Worm (Caenorhabditis elegans) whole organism, L3 larva: ENCODE data around the gene C47G2.4.
A peak's percentile ranks its signal among the peaks of the same experiment; 100 is the strongest.

Source experiments
- R02D3.7 ChIP-seq: fragments of 150-350 bp; optimal IDR thresholded peaks from 2 replicates; lab custom pipeline; 2014; ENCODE audit warnings: missing biosample characterization, missing genetic modification characterization
- ZK546.5 ChIP-seq: sonication (generic microtip); optimal IDR thresholded peaks from 2 replicates; lab custom pipeline; 2017; ENCODE audit warnings: missing biosample characterization, missing genetic modification characterization
- aly-2 ChIP-seq: fragments of 150-350 bp; optimal IDR thresholded peaks from 2 replicates; lab custom pipeline; 2014; ENCODE audit warnings: missing biosample characterization, missing genetic modification characterization
- ama-1 ChIP-seq: fragments of 150-350 bp; optimal IDR thresholded peaks from 2 replicates; lab custom pipeline; 2018
- ceh-16 ChIP-seq: sonication (generic microtip); optimal IDR thresholded peaks from 2 replicates; lab custom pipeline; 2017; ENCODE audit warnings: missing biosample characterization, missing genetic modification characterization
- ceh-28 ChIP-seq: fragments of 150-350 bp; optimal IDR thresholded peaks from 2 replicates; lab custom pipeline; 2014; ENCODE audit warnings: missing biosample characterization, missing genetic modification reagents, missing genetic modification characterization
- ceh-9 ChIP-seq: sonication (generic microtip); optimal IDR thresholded peaks from 2 replicates; lab custom pipeline; 2018; ENCODE audit warnings: missing biosample characterization, missing genetic modification characterization
- egl-27 ChIP-seq: sonication (generic microtip); optimal IDR thresholded peaks from 4 replicates; lab custom pipeline; 2017; ENCODE audit warnings: missing biosample characterization, missing genetic modification reagents, missing genetic modification characterization
- elt-1 ChIP-seq: fragments of 150-350 bp; optimal IDR thresholded peaks from 2 replicates; lab custom pipeline; 2014; ENCODE audit warnings: missing biosample characterization, missing genetic modification characterization
- elt-2 ChIP-seq: sonication (generic microtip); optimal IDR thresholded peaks from 2 replicates; lab custom pipeline; 2016; ENCODE audit warnings: missing genetic modification reagents, mild to moderate bottlenecking, missing genetic modification characterization, missing compliant biosample characterization
- fkh-10 ChIP-seq: sonication (generic microtip); optimal IDR thresholded peaks from 2 replicates; lab custom pipeline; 2017; ENCODE audit warnings: missing biosample characterization, missing genetic modification reagents, missing genetic modification characterization
- fkh-2 ChIP-seq: fragments of 150-350 bp; optimal IDR thresholded peaks from 2 replicates; lab custom pipeline; 2014; ENCODE audit warnings: missing biosample characterization, missing genetic modification reagents, missing genetic modification characterization
- hmg-11 ChIP-seq: sonication (generic microtip); optimal IDR thresholded peaks from 2 replicates; lab custom pipeline; 2016; ENCODE audit warnings: missing genetic modification characterization, missing compliant biosample characterization
- jun-1 ChIP-seq: fragments of 150-350 bp; optimal IDR thresholded peaks from 2 replicates; lab custom pipeline; 2014; ENCODE audit warnings: missing biosample characterization, missing genetic modification reagents, missing genetic modification characterization
- lin-15B ChIP-seq: fragments of 150-350 bp; optimal IDR thresholded peaks from 2 replicates; lab custom pipeline; 2014; ENCODE audit warnings: missing biosample characterization, missing genetic modification characterization
- lin-39 ChIP-seq: fragments of 150-350 bp; optimal IDR thresholded peaks from 2 replicates; lab custom pipeline; 2018; ENCODE audit warnings: missing biosample characterization, missing genetic modification reagents, missing genetic modification characterization
- lsy-12 ChIP-seq: sonication (generic microtip); optimal IDR thresholded peaks from 2 replicates; lab custom pipeline; 2016; ENCODE audit warnings: mild to moderate bottlenecking, missing genetic modification characterization, missing compliant biosample characterization
- mdl-1 ChIP-seq: fragments of 150-350 bp; optimal IDR thresholded peaks from 2 replicates; lab custom pipeline; 2014; ENCODE audit warnings: missing biosample characterization, missing genetic modification characterization
- nfya-1 ChIP-seq: sonication (generic microtip); optimal IDR thresholded peaks from 2 replicates; lab custom pipeline; 2017; ENCODE audit warnings: missing genetic modification characterization, mild to moderate bottlenecking, missing compliant biosample characterization, antibody characterized with exemption, moderate library complexity; ENCODE audit not compliant: insufficient read depth
- nhr-11 ChIP-seq: fragments of 150-350 bp; optimal IDR thresholded peaks from 2 replicates; lab custom pipeline; 2014; ENCODE audit warnings: missing biosample characterization, missing genetic modification characterization
- nhr-12 ChIP-seq: fragments of 150-350 bp; optimal IDR thresholded peaks from 2 replicates; lab custom pipeline; 2014; ENCODE audit warnings: missing biosample characterization, missing genetic modification characterization
- nhr-237 ChIP-seq: fragments of 150-350 bp; optimal IDR thresholded peaks from 2 replicates; lab custom pipeline; 2014; ENCODE audit warnings: missing biosample characterization, missing genetic modification characterization
- nhr-25 ChIP-seq: sonication (generic microtip); optimal IDR thresholded peaks from 2 replicates; lab custom pipeline; 2017; ENCODE audit warnings: missing biosample characterization, missing genetic modification characterization
- nhr-43 ChIP-seq: sonication (generic microtip); optimal IDR thresholded peaks from 2 replicates; lab custom pipeline; 2016; ENCODE audit warnings: mild to moderate bottlenecking, missing genetic modification characterization, missing compliant biosample characterization; ENCODE audit not compliant: poor library complexity, severe bottlenecking
- nhr-67 ChIP-seq: fragments of 150-350 bp; optimal IDR thresholded peaks from 2 replicates; lab custom pipeline; 2014; ENCODE audit warnings: missing biosample characterization, missing genetic modification characterization
- pqm-1 ChIP-seq: fragments of 150-350 bp; optimal IDR thresholded peaks from 2 replicates; lab custom pipeline; 2017; ENCODE audit warnings: missing biosample characterization, missing genetic modification characterization, inconsistent platforms
- sea-2 ChIP-seq: fragments of 150-350 bp; sonication (generic microtip); optimal IDR thresholded peaks from 4 replicates; lab custom pipeline; 2014; ENCODE audit warnings: missing biosample characterization, missing genetic modification reagents, missing genetic modification characterization
- skn-1 ChIP-seq: fragments of 150-350 bp; optimal IDR thresholded peaks from 2 replicates; lab custom pipeline; 2014; ENCODE audit warnings: missing biosample characterization, missing genetic modification characterization
- snpc-4 ChIP-seq: fragments of 150-350 bp; optimal IDR thresholded peaks from 2 replicates; lab custom pipeline; 2014; ENCODE audit warnings: missing biosample characterization, missing genetic modification characterization
- tbx-2 ChIP-seq: sonication (generic microtip); optimal IDR thresholded peaks from 2 replicates; lab custom pipeline; 2016; ENCODE audit warnings: mild to moderate bottlenecking, missing genetic modification characterization, missing compliant biosample characterization
- unc-39 ChIP-seq: sonication (generic microtip); optimal IDR thresholded peaks from 4 replicates; lab custom pipeline; 2017; ENCODE audit warnings: missing biosample characterization, missing genetic modification characterization
- unc-62 ChIP-seq: fragments of 150-350 bp; sonication (generic microtip); optimal IDR thresholded peaks from 4 replicates; lab custom pipeline; 2014; ENCODE audit warnings: missing biosample characterization, missing genetic modification reagents, missing genetic modification characterization
- zag-1 ChIP-seq: fragments of 150-350 bp; optimal IDR thresholded peaks from 2 replicates; lab custom pipeline; 2014; ENCODE audit warnings: missing biosample characterization, missing genetic modification characterization
- ztf-11 ChIP-seq: fragments of 150-350 bp; optimal IDR thresholded peaks from 2 replicates; lab custom pipeline; 2014; ENCODE audit warnings: missing biosample characterization, missing genetic modification characterization

The C47G2.4 gene

ce11 chrII:11284701-11285100 is 8.7 kb downstream of the C47G2.4 start:
- TF ChIP-seq nhr-43 (tag; lab: Kevin White, UChicago) (no peak), nhr-12 (no peak), nhr-67 (no peak), skn-1 (tag; lab: Kevin White, UChicago) (no peak), ceh-28 (no peak), fkh-2 (tag; lab: Kevin White, UChicago) (no peak), ceh-9 (tag; lab: Kevin White, UChicago) (no peak), nhr-237 (tag; lab: Kevin White, UChicago) (no peak), nhr-25 (tag; lab: Kevin White, UChicago) (no peak), unc-39 (tag; lab: Kevin White, UChicago) (no peak), ceh-16 (tag; lab: Kevin White, UChicago) (no peak), lin-15B (tag; lab: Kevin White, UChicago) (no peak), zag-1 (no peak), nhr-11 (tag; lab: Kevin White, UChicago) (no peak), elt-1 (tag; lab: Kevin White, UChicago) (no peak), ztf-11 (tag; lab: Kevin White, UChicago) (no peak), hmg-11 (tag; lab: Kevin White, UChicago) (no peak)

ce11 chrII:11283803-11284202 is 9.6 kb downstream of the C47G2.4 start:
- TF ChIP-seq elt-2 (tag; lab: Kevin White, UChicago) (peak; percentile 63), fkh-10 (no peak), pqm-1 (tag; lab: Kevin White, UChicago) (peak; percentile 31)

ce11 chrII:11283013-11283412 is 10.4 kb downstream of the C47G2.4 start:
- TF ChIP-seq elt-2 (tag; lab: Kevin White, UChicago) (no peak), lin-39 (tag; lab: Kevin White, UChicago) (peak; percentile 1)

- peak; percentile 27 for TF ChIP-seq elt-2 (tag; lab: Kevin White, UChicago)
- no peak for TF ChIP-seq tbx-2 (tag; lab: Kevin White, UChicago)
- TF ChIP-seq, all 47 proteins: peak for 1
Observed at ce11 chrII:11281666-11282065, 11.7 kb downstream of the C47G2.4 start, which contains the start of gene unc-130. Gene unc-130 (plus strand): TSS chrII:11281966.

ce11 chrII:11281177-11281576 is 12.2 kb downstream of the C47G2.4 start:
- TF ChIP-seq aly-2 (tag; lab: Kevin White, UChicago) (no peak), ama-1 (lab: Kevin White, UChicago) (no peak), lin-15B (tag; lab: Kevin White, UChicago) (no peak), lsy-12 (no peak), nfya-1 (tag; lab: Kevin White, UChicago) (no peak), nhr-67 (no peak), unc-39 (tag; lab: Kevin White, UChicago) (no peak), nhr-12 (no peak), snpc-4 (tag; lab: Kevin White, UChicago) (no peak), unc-62 (no peak), nhr-25 (tag; lab: Kevin White, UChicago) (no peak), egl-27 (tag; lab: Kevin White, UChicago) (no peak), nhr-43 (tag; lab: Kevin White, UChicago) (no peak), elt-1 (tag; lab: Kevin White, UChicago) (no peak)

ce11 chrII:11279971-11280370 is 13.4 kb downstream of the C47G2.4 start:
- no peak for TF ChIP-seq ZK546.5 (tag; lab: Kevin White, UChicago)
- no peak for TF ChIP-seq ama-1 (lab: Kevin White, UChicago)
- no peak for TF ChIP-seq jun-1 (tag; lab: Kevin White, UChicago)
- TF ChIP-seq fkh-10, result no peak
- no peak for TF ChIP-seq sea-2 (GFP tag; lab: Kevin White, UChicago)
- no peak for TF ChIP-seq ceh-28
- no peak for TF ChIP-seq lin-15B (tag; lab: Kevin White, UChicago)
- TF ChIP-seq nfya-1 (tag; lab: Kevin White, UChicago), result peak; percentile 95
- no peak for TF ChIP-seq lsy-12
- no peak for TF ChIP-seq ceh-9 (tag; lab: Kevin White, UChicago)
- TF ChIP-seq R02D3.7 (tag; lab: Kevin White, UChicago), result no peak
- no peak for TF ChIP-seq unc-62
- no peak for TF ChIP-seq nhr-11 (tag; lab: Kevin White, UChicago)
- peak; percentile 8 for TF ChIP-seq elt-2 (tag; lab: Kevin White, UChicago)
- no peak for TF ChIP-seq mdl-1 (tag; lab: Kevin White, UChicago)
- no peak for TF ChIP-seq snpc-4 (tag; lab: Kevin White, UChicago)
- no peak for TF ChIP-seq zag-1
